Worm (Caenorhabditis elegans): ENCODE data around the gene Y82E9BR.17.

ce11 chrIII:1417090-1417489 lies 38.5 kb downstream of the Y82E9BR.17 start, which contains the start of gene elc-1:
- TF ChIP-seq med-1 (GFP tag; optimal IDR thresholded peaks at IDR 0.05; ENCODE audit: insufficient read depth) (no peak), ref-1 (GFP tag; conservative IDR thresholded peaks at IDR 0.05) (no peak), tab-1 (GFP tag; IDR thresholded peaks at IDR 0.05) (no peak), flt-1 (GFP tag; IDR thresholded peaks at IDR 0.05) (no peak), cog-1 (tag; optimal IDR thresholded peaks at IDR 0.05) (no peak)
